Fruit fly (Drosophila melanogaster): Measurements from ENCODE around the gene Gtpx.

The Gtpx gene

dm6 chr3L:3336368-3337164 is 10.5 kb downstream of the Gtpx start, which contains the start of the genes Drsl6 and kst:
Gene Drsl6 (minus strand): TSS chr3L:3336418.
Gene kst (plus strand): TSS chr3L:3336860.
- TF ChIP-seq run (tag; optimal IDR thresholded peaks at IDR 0.05): no peak
- TF ChIP-seq CG11504 (tag; optimal IDR thresholded peaks at IDR 0.05): no peak
- TF ChIP-seq Dbx (GFP tag; IDR thresholded peaks at IDR 0.05): peak; percentile 33; the same call in 1 of the 3 replicates
- peak; percentile 23 for TF ChIP-seq CG15601 (tag; optimal IDR thresholded peaks at IDR 0.05)
- peak; percentile 53; the same call in 1 of the 3 replicates for TF ChIP-seq CG34422 (GFP tag; IDR thresholded peaks at IDR 0.05)
- peak; percentile 39 for TF ChIP-seq CG8924 (tag; optimal IDR thresholded peaks at IDR 0.05)
- peak; percentile 96 for TF ChIP-seq sd (tag; optimal IDR thresholded peaks at IDR 0.05)
- TF ChIP-seq Dfd (GFP tag; optimal IDR thresholded peaks at IDR 0.05): no peak
- no peak for TF ChIP-seq CG6272 (GFP tag; IDR thresholded peaks at IDR 0.05)
- peak; percentile 46 for TF ChIP-seq B-H2 (GFP tag; optimal IDR thresholded peaks at IDR 0.05)
- no peak for TF ChIP-seq CG9932 (GFP tag; IDR thresholded peaks at IDR 0.05)
- TF ChIP-seq Sry-β (GFP tag; optimal IDR thresholded peaks at IDR 0.05): peak; percentile 25
- no peak for TF ChIP-seq CG11723 (GFP tag; optimal IDR thresholded peaks at IDR 0.05)
- peak; percentile 17 for TF ChIP-seq CG18262 (tag; optimal IDR thresholded peaks at IDR 0.05)
- TF ChIP-seq Tbp (GFP tag; optimal IDR thresholded peaks at IDR 0.05): no peak
- no peak for TF ChIP-seq nerfin-2 (GFP tag; IDR thresholded peaks at IDR 0.05; ENCODE audit: partially characterized antibody)
- TF ChIP-seq CG5245 (GFP tag; optimal IDR thresholded peaks at IDR 0.05): no peak
- peak; percentile 64 for TF ChIP-seq BEAF-32 (GFP tag; optimal IDR thresholded peaks at IDR 0.05)
- TF ChIP-seq Oli (tag; optimal IDR thresholded peaks at IDR 0.05): no peak
- TF ChIP-seq row (GFP tag; IDR thresholded peaks at IDR 0.05): peak; percentile 24; the same call in 1 of the 3 replicates
- peak; percentile 32 for TF ChIP-seq Fer1 (GFP tag; optimal IDR thresholded peaks at IDR 0.05)
- TF ChIP-seq amos (GFP tag; IDR thresholded peaks at IDR 0.05; ENCODE audit: partially characterized antibody): peak; percentile 60
- peak; percentile 24 for TF ChIP-seq bcd (GFP tag; optimal IDR thresholded peaks at IDR 0.05)
- no peak for TF ChIP-seq CG1792 (GFP tag; optimal IDR thresholded peaks at IDR 0.05)
- TF ChIP-seq CG10321 (GFP tag; IDR thresholded peaks at IDR 0.05): 0 out of 2 replicates have a peak, but pooled peaks have one; percentile 20
- peak; percentile 6 for TF ChIP-seq trem (tag; optimal IDR thresholded peaks at IDR 0.05)
- no peak; the same call in 2 of the 3 replicates for TF ChIP-seq mld (GFP tag; IDR thresholded peaks at IDR 0.05; ENCODE audit: partially characterized antibody)
- TF ChIP-seq knrl (GFP tag; IDR thresholded peaks at IDR 0.05; ENCODE audit: partially characterized antibody): no peak; the same call in 1 of the 3 replicates
- TF ChIP-seq bab2 (GFP tag; optimal IDR thresholded peaks at IDR 0.05): peak; percentile 2
- TF ChIP-seq PHDP (tag; optimal IDR thresholded peaks at IDR 0.05): peak; percentile 41
- no peak for TF ChIP-seq scrt (GFP tag; optimal IDR thresholded peaks at IDR 0.05)
- TF ChIP-seq Atf3 (GFP tag; optimal IDR thresholded peaks at IDR 0.05): no peak
- peak; percentile 43 for TF ChIP-seq Camta (GFP tag; optimal IDR thresholded peaks at IDR 0.05)
- TF ChIP-seq CG17186 (GFP tag; optimal IDR thresholded peaks at IDR 0.05): peak; percentile 90
- TF ChIP-seq aop (GFP tag; IDR thresholded peaks at IDR 0.05): no peak
- TF ChIP-seq grau (tag; optimal IDR thresholded peaks at IDR 0.05): peak; percentile 31
- TF ChIP-seq CTCF (GFP tag; optimal IDR thresholded peaks at IDR 0.05): no peak
- TF ChIP-seq Dll (GFP tag; IDR thresholded peaks at IDR 0.05; ENCODE audit: partially characterized antibody): peak; percentile 30; the same call in 1 of the 4 replicates
- peak; percentile 16 for TF ChIP-seq grn (GFP tag; optimal IDR thresholded peaks at IDR 0.05)
- peak; percentile 24; the same call in 1 of the 2 replicates for TF ChIP-seq onecut (GFP tag; IDR thresholded peaks at IDR 0.05)
- peak; percentile 65 for TF ChIP-seq HmgZ (tag; optimal IDR thresholded peaks at IDR 0.05)
- peak; percentile 45 for TF ChIP-seq CG17829 (tag; optimal IDR thresholded peaks at IDR 0.05)
- TF ChIP-seq wek (GFP tag; optimal IDR thresholded peaks at IDR 0.05): peak; percentile 30
- TF ChIP-seq Hr3 (GFP tag; optimal IDR thresholded peaks at IDR 0.05): no peak
- TF ChIP-seq CG31441 (GFP tag; IDR thresholded peaks at IDR 0.05): no peak
- TF ChIP-seq pan (optimal IDR thresholded peaks at IDR 0.05): no peak
- peak in 1 of 2 experiments; percentile 33 for TF ChIP-seq pan (GFP tag; optimal IDR thresholded peaks at IDR 0.05 in 1 of 2, IDR thresholded peaks at IDR 0.05 in 1 of 2)
- peak; percentile 38 for TF ChIP-seq CG13296 (GFP tag; optimal IDR thresholded peaks at IDR 0.05)
- TF ChIP-seq nerfin-1 (tag; optimal IDR thresholded peaks at IDR 0.05): peak; percentile 53
